In the genomic region with DNA sequence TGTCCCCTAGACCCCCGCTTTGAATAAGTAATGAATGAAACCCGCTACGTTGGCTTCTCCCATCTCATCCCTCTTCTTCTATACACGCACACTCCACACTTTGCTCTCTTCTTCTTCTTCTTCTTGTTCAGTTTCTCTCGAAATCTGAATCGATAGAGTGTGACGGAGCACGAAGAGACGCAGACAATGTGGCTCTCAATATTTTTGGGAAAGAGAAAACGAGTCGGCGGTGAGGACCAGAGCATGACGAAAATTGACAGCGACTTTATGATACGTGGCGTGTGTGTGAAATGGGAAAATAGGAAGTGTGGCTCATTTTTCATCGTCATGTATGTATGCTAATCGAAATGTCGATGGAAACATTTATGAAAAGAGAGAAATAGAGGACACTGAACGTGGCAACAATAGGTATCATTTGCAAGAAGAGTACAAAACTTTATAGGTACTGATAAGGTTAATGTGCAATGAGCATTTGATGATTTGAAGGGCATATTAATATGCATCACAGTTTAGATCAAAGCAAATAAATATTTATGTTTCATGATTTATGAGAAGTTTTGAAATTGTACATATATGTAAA, we compare ENCODE assay signal across 3 worm cellular contexts.
TF ChIP-seq lines count a peak whose summit lies in the region.

No protein-coding gene starts in this region.

TF ChIP-seq in whole organism, L1 larva, 84 proteins besides CTCF, POLR2A, EP300 and RAD21 (continued from another document and continues in another):
- TF ChIP-seq mdl-1 (tag; optimal IDR thresholded peaks at IDR 0.05; lab: Kevin White, UChicago) (peak in 1 of 2 experiments; percentile 37), swsn-7 (tag; optimal IDR thresholded peaks at IDR 0.05; lab: Kevin White, UChicago) (peak; percentile 57), egl-27 (tag; optimal IDR thresholded peaks at IDR 0.05; lab: Kevin White, UChicago) (peak in 1 of 2 experiments; percentile 1), skn-1 (tag; optimal IDR thresholded peaks at IDR 0.05; lab: Kevin White, UChicago) (peak; percentile 0), aly-2 (tag; optimal IDR thresholded peaks at IDR 0.05; lab: Kevin White, UChicago) (no peak), unc-62 (GFP tag; optimal IDR thresholded peaks at IDR 0.05; lab: Kevin White, UChicago) (no peak), lin-13 (GFP tag; optimal IDR thresholded peaks at IDR 0.05; lab: Kevin White, UChicago) (no peak), sptf-1 (tag; optimal IDR thresholded peaks at IDR 0.05; lab: Kevin White, UChicago) (no peak), snpc-4 (tag; optimal IDR thresholded peaks at IDR 0.05; lab: Kevin White, UChicago) (peak; percentile 5), fkh-10 (GFP tag; optimal IDR thresholded peaks at IDR 0.05; lab: Kevin White, UChicago) (peak; percentile 46), unc-98 (GFP tag; IDR thresholded peaks at IDR 0.05; lab: Robert Waterston, UW) (no peak), nhr-28 (tag; optimal IDR thresholded peaks at IDR 0.05; lab: Kevin White, UChicago) (no peak), nhr-76 (tag; optimal IDR thresholded peaks at IDR 0.05; lab: Kevin White, UChicago) (no peak), isw-1 (GFP tag; IDR thresholded peaks at IDR 0.05; lab: Robert Waterston, UW) (peak; percentile 30; the same call in 1 of the 2 replicates), rnt-1 (tag; optimal IDR thresholded peaks at IDR 0.05; lab: Kevin White, UChicago) (peak; percentile 56), lin-39 (tag; optimal IDR thresholded peaks at IDR 0.05; lab: Kevin White, UChicago) (no peak), irx-1 (tag; optimal IDR thresholded peaks at IDR 0.05; lab: Kevin White, UChicago) (no peak), jun-1 (tag; optimal IDR thresholded peaks at IDR 0.05; lab: Kevin White, UChicago) (no peak), elt-2 (tag; optimal IDR thresholded peaks at IDR 0.05; lab: Kevin White, UChicago) (peak; percentile 39), pqm-1 (tag; optimal IDR thresholded peaks at IDR 0.05; lab: Kevin White, UChicago) (no peak), nhr-12 (tag; optimal IDR thresholded peaks at IDR 0.05; lab: Kevin White, UChicago) (no peak), nhr-85 (tag; lab: Kevin White, UChicago) (no peak), pax-3 (tag; optimal IDR thresholded peaks at IDR 0.05; lab: Kevin White, UChicago) (peak; percentile 10), lin-14 (GFP tag; optimal IDR thresholded peaks at IDR 0.05; lab: Kevin White, UChicago) (peak; percentile 92), C04F5.9 (tag; optimal IDR thresholded peaks at IDR 0.05; lab: Kevin White, UChicago) (no peak), alr-1 (tag; optimal IDR thresholded peaks at IDR 0.05; lab: Kevin White, UChicago; ENCODE audit: borderline replicate concordance) (no peak), nhr-77 (tag; optimal IDR thresholded peaks at IDR 0.05; lab: Kevin White, UChicago) (no peak), nhr-90 (tag; optimal IDR thresholded peaks at IDR 0.05; lab: Kevin White, UChicago; ENCODE audit: poor library complexity) (no peak), ceh-90 (tag; optimal IDR thresholded peaks at IDR 0.05; lab: Kevin White, UChicago) (no peak), fos-1 (tag; optimal IDR thresholded peaks at IDR 0.05; lab: Kevin White, UChicago) (no peak), tlp-1 (tag; optimal IDR thresholded peaks at IDR 0.05; lab: Kevin White, UChicago) (no peak), unc-30 (tag; optimal IDR thresholded peaks at IDR 0.05; lab: Kevin White, UChicago) (no peak), efl-3 (GFP tag; optimal IDR thresholded peaks at IDR 0.05; lab: Kevin White, UChicago) (no peak), Y116A8C.19 (tag; optimal IDR thresholded peaks at IDR 0.05; lab: Kevin White, UChicago; ENCODE audit: borderline replicate concordance) (no peak), nhr-237 (tag; optimal IDR thresholded peaks at IDR 0.05; lab: Kevin White, UChicago) (no peak), lsy-2 (tag; optimal IDR thresholded peaks at IDR 0.05; lab: Kevin White, UChicago) (peak; percentile 34 to 62), hpl-2 (GFP tag; optimal IDR thresholded peaks at IDR 0.05; lab: Kevin White, UChicago) (no peak), nhr-20 (tag; optimal IDR thresholded peaks at IDR 0.05; lab: Kevin White, UChicago) (peak; percentile 22), mep-1 (tag; optimal IDR thresholded peaks at IDR 0.05; lab: Kevin White, UChicago) (peak; percentile 78), xbp-1 (tag; optimal IDR thresholded peaks at IDR 0.05; lab: Kevin White, UChicago) (peak; percentile 56), zag-1 (tag; optimal IDR thresholded peaks at IDR 0.05; lab: Kevin White, UChicago) (no peak), nhr-71 (tag; optimal IDR thresholded peaks at IDR 0.05; lab: Kevin White, UChicago) (peak; percentile 67), aha-1 (tag; optimal IDR thresholded peaks at IDR 0.05; lab: Kevin White, UChicago) (no peak)

TF ChIP-seq in whole organism, L2 larva, 48 proteins besides CTCF, POLR2A, EP300 and RAD21 (continued from another document):
- TF ChIP-seq nhr-23 (tag; optimal IDR thresholded peaks at IDR 0.05; lab: Kevin White, UChicago): no peak
- no peak for TF ChIP-seq lin-11 (tag; optimal IDR thresholded peaks at IDR 0.05; lab: Kevin White, UChicago)
- no peak for TF ChIP-seq mbf-1 (tag; optimal IDR thresholded peaks at IDR 0.05; lab: Kevin White, UChicago)
- peak; percentile 67 for TF ChIP-seq F13H6.1 (tag; optimal IDR thresholded peaks at IDR 0.05; lab: Kevin White, UChicago)
- peak in 1 of 2 experiments; percentile 46 for TF ChIP-seq mdl-1 (tag; optimal IDR thresholded peaks at IDR 0.05; lab: Kevin White, UChicago)
- peak in 1 of 2 experiments; percentile 66 for TF ChIP-seq lsy-2 (tag; optimal IDR thresholded peaks at IDR 0.05; lab: Kevin White, UChicago)
- TF ChIP-seq alr-1 (tag; optimal IDR thresholded peaks at IDR 0.05; lab: Kevin White, UChicago): no peak
- no peak for TF ChIP-seq peb-1 (tag; optimal IDR thresholded peaks at IDR 0.05; lab: Kevin White, UChicago)
- peak; percentile 2 for TF ChIP-seq sma-9 (GFP tag; optimal IDR thresholded peaks at IDR 0.05; lab: Kevin White, UChicago)
- no peak for TF ChIP-seq sma-9 (tag; optimal IDR thresholded peaks at IDR 0.05; lab: Kevin White, UChicago)
- no peak for TF ChIP-seq ceh-82 (tag; optimal IDR thresholded peaks at IDR 0.05; lab: Kevin White, UChicago)
- TF ChIP-seq sem-4 (tag; optimal IDR thresholded peaks at IDR 0.05; lab: Kevin White, UChicago): no peak
- TF ChIP-seq zag-1 (tag; optimal IDR thresholded peaks at IDR 0.05; lab: Kevin White, UChicago): peak; percentile 80
- no peak for TF ChIP-seq nhr-12 (tag; optimal IDR thresholded peaks at IDR 0.05; lab: Kevin White, UChicago)
- TF ChIP-seq elt-1 (tag; optimal IDR thresholded peaks at IDR 0.05; lab: Kevin White, UChicago): no peak
- no peak for TF ChIP-seq ama-1 (optimal IDR thresholded peaks at IDR 0.05; lab: Kevin White, UChicago)
- TF ChIP-seq R02D3.7 (tag; optimal IDR thresholded peaks at IDR 0.05; lab: Kevin White, UChicago): no peak
- TF ChIP-seq nhr-77 (tag; optimal IDR thresholded peaks at IDR 0.05; lab: Kevin White, UChicago): no peak
- TF ChIP-seq lin-13 (GFP tag; optimal IDR thresholded peaks at IDR 0.05; lab: Kevin White, UChicago): peak; percentile 30

TF ChIP-seq in whole organism, L4 larva, 104 proteins besides CTCF, POLR2A, EP300 and RAD21 (continued from another document):
- TF ChIP-seq mdl-1 (tag; optimal IDR thresholded peaks at IDR 0.05; lab: Kevin White, UChicago) (peak in 1 of 2 experiments; percentile 43), fkh-10 (GFP tag; optimal IDR thresholded peaks at IDR 0.05; lab: Kevin White, UChicago) (no peak), jun-1 (tag; optimal IDR thresholded peaks at IDR 0.05; lab: Kevin White, UChicago) (no peak), dmd-6 (GFP tag; IDR thresholded peaks at IDR 0.05; lab: Robert Waterston, UW) (peak; percentile 65), hlh-11 (tag; optimal IDR thresholded peaks at IDR 0.05; lab: Kevin White, UChicago) (peak; percentile 43), rbr-2 (tag; optimal IDR thresholded peaks at IDR 0.05; lab: Kevin White, UChicago) (peak; percentile 49), nhr-25 (tag; optimal IDR thresholded peaks at IDR 0.05; lab: Kevin White, UChicago; ENCODE audit: borderline replicate concordance, insufficient read depth) (no peak), unc-39 (tag; optimal IDR thresholded peaks at IDR 0.05; lab: Kevin White, UChicago) (no peak), spr-1 (tag; optimal IDR thresholded peaks at IDR 0.05; lab: Kevin White, UChicago) (no peak), daf-16 (GFP tag; optimal IDR thresholded peaks at IDR 0.05; lab: Kevin White, UChicago) (no peak), daf-16 (tag; optimal IDR thresholded peaks at IDR 0.05; lab: Kevin White, UChicago) (peak; percentile 68), D1046.2 (GFP tag; IDR thresholded peaks at IDR 0.05; lab: Robert Waterston, UW) (no peak), nhr-48 (tag; optimal IDR thresholded peaks at IDR 0.05; lab: Kevin White, UChicago) (peak; percentile 37), Y75B8A.6 (GFP tag; IDR thresholded peaks at IDR 0.05; lab: Robert Waterston, UW) (no peak), php-3 (GFP tag; IDR thresholded peaks at IDR 0.05; lab: Robert Waterston, UW) (peak; percentile 83), ama-1 (optimal IDR thresholded peaks at IDR 0.05; lab: Kevin White, UChicago) (no peak), pqm-1 (tag; optimal IDR thresholded peaks at IDR 0.05; lab: Kevin White, UChicago) (peak; percentile 61), vab-7 (GFP tag; IDR thresholded peaks at IDR 0.05; lab: Robert Waterston, UW) (no peak), nhr-28 (tag; optimal IDR thresholded peaks at IDR 0.05; lab: Kevin White, UChicago) (peak; percentile 80), Y48G9A.11 (GFP tag; IDR thresholded peaks at IDR 0.05; lab: Robert Waterston, UW) (no peak), tra-1 (GFP tag; IDR thresholded peaks at IDR 0.05; lab: Robert Waterston, UW) (no peak), egl-27 (tag; optimal IDR thresholded peaks at IDR 0.05; lab: Kevin White, UChicago) (no peak), lsy-2 (tag; optimal IDR thresholded peaks at IDR 0.05; lab: Kevin White, UChicago) (peak in 1 of 2 experiments; percentile 53), unc-130 (GFP tag; optimal IDR thresholded peaks at IDR 0.05; lab: Kevin White, UChicago) (no peak), aha-1 (tag; lab: Kevin White, UChicago) (peak; percentile 96), dmd-8 (GFP tag; IDR thresholded peaks at IDR 0.05; lab: Robert Waterston, UW) (no peak), mdt-29 (GFP tag; IDR thresholded peaks at IDR 0.05; lab: Robert Waterston, UW) (no peak), lin-13 (GFP tag; optimal IDR thresholded peaks at IDR 0.05; lab: Kevin White, UChicago) (no peak), aly-2 (tag; optimal IDR thresholded peaks at IDR 0.05; lab: Kevin White, UChicago) (no peak), Y5F2A.4 (GFP tag; optimal IDR thresholded peaks at IDR 0.05; lab: Kevin White, UChicago) (no peak), ztf-11 (tag; optimal IDR thresholded peaks at IDR 0.05; lab: Kevin White, UChicago) (no peak), dve-1 (tag; optimal IDR thresholded peaks at IDR 0.05; lab: Kevin White, UChicago; ENCODE audit: insufficient read depth) (peak; percentile 24), lin-39 (tag; optimal IDR thresholded peaks at IDR 0.05; lab: Kevin White, UChicago) (no peak), hlh-30 (tag; optimal IDR thresholded peaks at IDR 0.05; lab: Kevin White, UChicago; ENCODE audit: insufficient read depth) (peak; percentile 78), ceh-20 (GFP tag; IDR thresholded peaks at IDR 0.05; lab: Robert Waterston, UW) (peak; percentile 49; the same call in 1 of the 2 replicates), nhr-6 (tag; optimal IDR thresholded peaks at IDR 0.05; lab: Kevin White, UChicago) (no peak), madf-5 (GFP tag; IDR thresholded peaks at IDR 0.05; lab: Robert Waterston, UW) (no peak), nhr-11 (tag; optimal IDR thresholded peaks at IDR 0.05; lab: Kevin White, UChicago) (peak; percentile 67), hif-1 (tag; optimal IDR thresholded peaks at IDR 0.05; lab: Kevin White, UChicago) (peak in 1 of 2 experiments; percentile 7), cey-2 (tag; optimal IDR thresholded peaks at IDR 0.05; lab: Kevin White, UChicago; ENCODE audit: borderline replicate concordance, insufficient read depth) (no peak), mxl-3 (GFP tag; optimal IDR thresholded peaks at IDR 0.05; lab: Kevin White, UChicago) (peak; percentile 34), duxl-1 (tag; optimal IDR thresholded peaks at IDR 0.05; lab: Kevin White, UChicago; ENCODE audit: poor library complexity) (no peak), zag-1 (tag; optimal IDR thresholded peaks at IDR 0.05; lab: Kevin White, UChicago) (no peak), lin-15B (tag; optimal IDR thresholded peaks at IDR 0.05; lab: Kevin White, UChicago) (no peak)
